Worm (Caenorhabditis elegans) whole organism, young adult: ENCODE data around the gene xbx-5.

Experiments used
- F52B5.7 ChIP-seq: sonication (generic microtip); optimal IDR thresholded peaks from 2 replicates; lab custom pipeline; 2016; ENCODE audit warnings: mild to moderate bottlenecking, missing genetic modification characterization, missing compliant biosample characterization
- F57C9.4 ChIP-seq: sonication (generic microtip); optimal IDR thresholded peaks from 2 replicates; lab custom pipeline; 2017; ENCODE audit warnings: mild to moderate bottlenecking, missing genetic modification characterization, missing compliant biosample characterization
- K11D2.4 ChIP-seq: fragments of 200-800 bp; sonication (Bioruptor generic); IDR thresholded peaks from 2 replicates; pipeline ENCODE4 v1.3.6; 2022; ENCODE audit warnings: missing genetic modification reagents, missing genetic modification characterization, missing compliant biosample characterization
- Y79H2A.3 ChIP-seq: fragments of 200-800 bp; sonication (Bioruptor generic); conservative IDR thresholded peaks from 2 replicates; pipeline ENCODE4 v1.3.6; 2022; ENCODE audit warnings: missing genetic modification reagents, missing genetic modification characterization, missing compliant biosample characterization
- Y95B8A.8 ChIP-seq: fragments of 200-800 bp; sonication (Bioruptor generic); IDR thresholded peaks from 2 replicates; pipeline ENCODE4 v1.3.6; 2022; ENCODE audit warnings: missing genetic modification reagents, missing genetic modification characterization, missing compliant biosample characterization
- akir-1 ChIP-seq: fragments of 200-800 bp; sonication (Bioruptor generic); optimal IDR thresholded peaks from 2 replicates; lab custom pipeline; 2018; ENCODE audit warnings: mild to moderate bottlenecking, missing genetic modification characterization, moderate library complexity, missing compliant biosample characterization
- attf-3 ChIP-seq: fragments of 200-800 bp; sonication (Bioruptor generic); conservative IDR thresholded peaks from 2 replicates; pipeline ENCODE4 v1.3.6; 2022; ENCODE audit warnings: missing genetic modification reagents, missing genetic modification characterization, missing compliant biosample characterization
- bed-2 ChIP-seq: fragments of 200-800 bp; sonication (Bioruptor generic); IDR thresholded peaks from 2 replicates; pipeline ENCODE4 v1.3.6; 2022; ENCODE audit warnings: missing genetic modification reagents, missing genetic modification characterization, missing compliant biosample characterization
- cebp-1 ChIP-seq, 2 experiments: fragments of 200-800 bp in 1 of 2; sonication (Bioruptor generic) in 1 of 2; sonication (generic microtip) in 1 of 2; IDR thresholded peaks in 1 of 2; optimal IDR thresholded peaks in 1 of 2; 2 replicates each; pipeline versions ENCODE4 v1.3.6 to Lab custom; 2017 to 2022; ENCODE audit warnings: missing compliant biosample characterization in 2 of 2, missing genetic modification characterization in 2 of 2, mild to moderate bottlenecking in 1 of 2, missing genetic modification reagents in 1 of 2, moderate library complexity in 1 of 2
- ceh-100 ChIP-seq: fragments of 200-800 bp; sonication (Bioruptor generic); IDR thresholded peaks from 2 replicates; pipeline ENCODE4 v1.3.6; 2022; ENCODE audit warnings: missing genetic modification reagents, missing genetic modification characterization, missing compliant biosample characterization
- ceh-27 ChIP-seq: fragments of 200-800 bp; sonication (Bioruptor generic); optimal IDR thresholded peaks from 2 replicates; lab custom pipeline; 2018; ENCODE audit warnings: mild to moderate bottlenecking, missing genetic modification characterization, moderate library complexity, missing compliant biosample characterization
- ceh-40 ChIP-seq: fragments of 200-800 bp; sonication (Bioruptor generic); IDR thresholded peaks from 2 replicates; pipeline ENCODE4 v1.3.6; 2022; ENCODE audit warnings: missing genetic modification characterization, missing compliant biosample characterization
- ceh-79 ChIP-seq: sonication (generic microtip); optimal IDR thresholded peaks from 2 replicates; lab custom pipeline; 2017; ENCODE audit warnings: mild to moderate bottlenecking, missing genetic modification characterization, missing compliant biosample characterization
- chd-7 ChIP-seq: sonication (generic microtip); optimal IDR thresholded peaks from 2 replicates; lab custom pipeline; 2016; ENCODE audit warnings: mild to moderate bottlenecking, missing genetic modification characterization, moderate library complexity, missing compliant biosample characterization
- die-1 ChIP-seq: sonication (generic microtip); optimal IDR thresholded peaks from 2 replicates; lab custom pipeline; 2016; ENCODE audit warnings: missing genotype, mild to moderate bottlenecking, missing genetic modification characterization, missing compliant biosample characterization
- egrh-3 ChIP-seq: fragments of 200-800 bp; sonication (Bioruptor generic); IDR thresholded peaks from 2 replicates; pipeline ENCODE4 v1.3.6; 2022; ENCODE audit warnings: missing genetic modification reagents, missing genetic modification characterization, missing compliant biosample characterization
- hlh-12 ChIP-seq: sonication (generic microtip); optimal IDR thresholded peaks from 2 replicates; lab custom pipeline; 2016; ENCODE audit warnings: missing genetic modification characterization, missing compliant biosample characterization
- hmg-20 ChIP-seq: fragments of 200-800 bp; sonication (Bioruptor generic); IDR thresholded peaks from 2 replicates; pipeline ENCODE4 v1.3.6; 2022; ENCODE audit warnings: missing genetic modification reagents, missing genetic modification characterization, missing compliant biosample characterization
- hsf-1 ChIP-seq: fragments of 200-800 bp; sonication (Bioruptor generic); IDR thresholded peaks from 2 replicates; pipeline ENCODE4 v1.3.6; 2022; ENCODE audit warnings: missing genetic modification reagents, missing genetic modification characterization, missing compliant biosample characterization
- lin-26 ChIP-seq: fragments of 200-800 bp; sonication (Bioruptor generic); IDR thresholded peaks from 2 replicates; pipeline ENCODE4 v1.3.6; 2022; ENCODE audit warnings: missing genetic modification reagents, missing genetic modification characterization, missing compliant biosample characterization
- lin-40 ChIP-seq: sonication (generic microtip); optimal IDR thresholded peaks from 2 replicates; lab custom pipeline; 2016; ENCODE audit warnings: missing genetic modification characterization, mild to moderate bottlenecking, missing compliant biosample characterization, missing genotype, missing genetic modification reagents
- lin-54 ChIP-seq: fragments of 200-800 bp; sonication (Bioruptor generic); optimal IDR thresholded peaks from 2 replicates; lab custom pipeline; 2018; ENCODE audit warnings: mild to moderate bottlenecking, missing genetic modification characterization, missing compliant biosample characterization
- lsl-1 ChIP-seq: fragments of 200-800 bp; sonication (Bioruptor generic); optimal IDR thresholded peaks from 2 replicates; lab custom pipeline; 2018; ENCODE audit warnings: mild to moderate bottlenecking, missing genetic modification characterization, moderate library complexity, missing compliant biosample characterization
- mes-4 ChIP-seq: sonication (generic microtip); optimal IDR thresholded peaks from 2 replicates; lab custom pipeline; 2016; ENCODE audit warnings: missing genotype, missing genetic modification characterization, missing compliant biosample characterization
- nfya-1 ChIP-seq: sonication (generic microtip); optimal IDR thresholded peaks from 2 replicates; lab custom pipeline; 2017; ENCODE audit warnings: antibody characterized with exemption, missing compliant biosample characterization, missing genetic modification characterization, borderline replicate concordance; ENCODE audit not compliant: insufficient read depth
- nhr-90 ChIP-seq: sonication (generic microtip); optimal IDR thresholded peaks from 2 replicates; lab custom pipeline; 2016; ENCODE audit warnings: missing genotype, mild to moderate bottlenecking, missing genetic modification characterization, missing compliant biosample characterization
- rcor-1 ChIP-seq: fragments of 200-800 bp; sonication (Bioruptor generic); IDR thresholded peaks from 2 replicates; pipeline ENCODE4 v1.3.6; 2022; ENCODE audit warnings: missing genetic modification reagents, missing genetic modification characterization, missing compliant biosample characterization
- sea-2 ChIP-seq: fragments of 200-800 bp; sonication (Bioruptor generic); IDR thresholded peaks from 2 replicates; pipeline ENCODE4 v1.3.6; 2022; ENCODE audit warnings: missing genetic modification characterization, missing compliant biosample characterization
- snpc-3.4 ChIP-seq: sonication (generic microtip); optimal IDR thresholded peaks from 2 replicates; lab custom pipeline; 2017; ENCODE audit warnings: missing genetic modification characterization, mild to moderate bottlenecking, missing compliant biosample characterization, antibody characterized with exemption, moderate library complexity, missing genotype, missing genetic modification reagents
- snpc-4 ChIP-seq, 5 experiments: fragments of 150-350 bp in 1 of 5; sonication (generic microtip) in 4 of 5; optimal IDR thresholded peaks; 2 replicates each; lab custom pipeline; 2014 to 2018; ENCODE audit warnings: missing genetic modification characterization in 5 of 5, missing biosample characterization in 3 of 5, antibody characterized with exemption in 2 of 5, mild to moderate bottlenecking in 2 of 5, missing compliant biosample characterization in 2 of 5, missing genotype in 2 of 5, moderate library complexity in 2 of 5, missing genetic modification reagents in 1 of 5
- somi-1 ChIP-seq: fragments of 200-800 bp; sonication (Bioruptor generic); optimal IDR thresholded peaks from 2 replicates; lab custom pipeline; 2018; ENCODE audit warnings: mild to moderate bottlenecking, missing genetic modification characterization, missing compliant biosample characterization
- zfh-2 ChIP-seq: fragments of 200-800 bp; sonication (Bioruptor generic); conservative IDR thresholded peaks from 2 replicates; pipeline ENCODE4 v1.3.6; 2022; ENCODE audit warnings: missing genetic modification reagents, missing genetic modification characterization, missing compliant biosample characterization

The xbx-5 gene

DNA sequence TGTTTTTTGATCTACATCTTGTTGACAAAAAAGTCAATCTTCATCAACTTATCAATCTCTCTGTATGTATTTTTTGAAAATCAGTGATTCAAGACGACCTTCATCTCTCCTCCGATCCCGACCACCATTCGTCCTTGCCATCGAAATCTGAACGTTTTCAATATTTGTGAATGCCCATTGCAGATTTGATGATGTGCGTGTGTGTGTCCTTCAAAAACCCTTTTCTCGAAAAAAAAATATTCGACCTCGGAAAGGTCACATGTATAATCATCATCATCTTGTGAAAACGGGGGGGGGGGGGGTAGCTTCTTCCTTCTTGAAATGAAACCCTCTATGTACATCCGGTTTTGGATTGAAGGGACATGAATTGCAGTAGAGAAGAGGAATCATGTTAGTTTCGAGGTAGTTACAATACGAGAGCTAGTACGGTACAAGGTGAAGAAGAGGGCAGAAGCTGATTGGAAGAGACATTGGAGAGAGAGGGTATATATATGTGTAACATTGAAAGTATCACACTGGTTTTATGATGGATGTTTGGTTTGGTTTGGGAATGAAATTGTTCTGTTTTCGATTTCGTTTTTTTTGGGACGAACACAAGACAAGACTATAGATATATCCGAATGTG lies 8.2 kb upstream of the xbx-5 start:
- TF ChIP-seq nfya-1 (tag; lab: Kevin White, UChicago): no peak
- TF ChIP-seq cebp-1 (GFP tag; IDR thresholded peaks at IDR 0.05; lab: Robert Waterston, UW): no peak
- TF ChIP-seq cebp-1 (tag; optimal IDR thresholded peaks at IDR 0.05; lab: Kevin White, UChicago): peak; percentile 3

DNA sequence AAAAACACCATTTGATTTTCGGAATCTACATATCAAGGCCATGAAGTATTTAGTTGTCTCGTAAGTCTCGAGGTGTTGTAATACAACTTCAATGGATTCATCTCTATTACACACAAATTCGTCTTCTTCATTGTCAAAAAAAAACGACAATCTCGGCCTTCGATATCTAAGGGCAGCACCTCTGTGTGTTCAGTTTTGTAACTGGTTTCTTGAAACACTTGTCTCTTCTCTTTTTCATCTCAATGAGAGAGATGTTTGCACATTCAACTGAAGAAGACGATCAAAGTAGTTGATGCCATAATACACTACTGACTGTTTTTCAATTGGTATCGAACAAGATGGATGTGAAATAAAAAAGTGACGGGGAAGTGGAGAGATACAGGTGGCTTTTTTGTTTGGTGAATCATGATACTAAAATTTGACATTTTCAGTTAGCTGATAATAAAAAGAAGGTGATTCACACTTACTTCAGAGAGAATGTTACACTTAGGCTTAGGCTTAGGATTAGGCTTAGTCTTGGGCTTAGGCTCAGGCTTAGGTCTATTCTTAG lies 7.2 kb upstream of the xbx-5 start:
- no peak for TF ChIP-seq Y79H2A.3 (GFP tag; lab: Robert Waterston, UW)
- TF ChIP-seq somi-1 (GFP tag; lab: Kevin White, UChicago): no peak
- TF ChIP-seq ceh-27 (GFP tag; lab: Kevin White, UChicago): peak; percentile 5
- TF ChIP-seq lin-40 (tag; lab: Kevin White, UChicago): peak; percentile 1
- TF ChIP-seq, all 124 proteins: peak for 2

DNA sequence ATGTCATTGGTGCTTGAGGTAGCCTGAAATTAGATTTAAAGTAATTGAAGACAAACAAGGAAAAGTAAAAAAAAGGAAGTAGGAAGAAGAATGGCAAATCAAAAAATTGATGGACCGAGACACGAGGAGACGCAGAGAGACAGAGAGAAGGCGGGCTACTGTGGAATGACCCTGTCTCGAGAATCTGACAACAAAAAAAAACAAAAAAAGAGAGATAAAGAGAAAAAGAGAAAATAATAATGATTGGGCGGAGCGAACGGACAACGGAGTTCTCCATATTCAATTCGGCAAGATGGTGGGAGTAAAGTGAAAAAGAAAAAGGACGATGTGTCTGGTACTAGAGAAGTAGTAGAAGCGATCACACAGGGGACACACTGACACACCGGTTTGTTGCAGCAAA lies 4.7 kb upstream of the xbx-5 start, which contains the start of gene toh-1:
TSS of gene toh-1 (minus strand) at position 23 of the 400 bp plus-strand sequence.
- TF ChIP-seq chd-7 (tag; lab: Kevin White, UChicago) (no peak), ceh-40 (no peak), snpc-4 (GFP tag; optimal IDR thresholded peaks at IDR 0.05; lab: Kevin White, UChicago) (no peak), snpc-4 (tag; optimal IDR thresholded peaks at IDR 0.05; lab: Kevin White, UChicago) (no peak), F52B5.7 (tag; lab: Kevin White, UChicago) (no peak), nhr-90 (tag; lab: Kevin White, UChicago) (no peak), snpc-3.4 (tag; lab: Kevin White, UChicago) (no peak), lin-54 (no peak)

DNA sequence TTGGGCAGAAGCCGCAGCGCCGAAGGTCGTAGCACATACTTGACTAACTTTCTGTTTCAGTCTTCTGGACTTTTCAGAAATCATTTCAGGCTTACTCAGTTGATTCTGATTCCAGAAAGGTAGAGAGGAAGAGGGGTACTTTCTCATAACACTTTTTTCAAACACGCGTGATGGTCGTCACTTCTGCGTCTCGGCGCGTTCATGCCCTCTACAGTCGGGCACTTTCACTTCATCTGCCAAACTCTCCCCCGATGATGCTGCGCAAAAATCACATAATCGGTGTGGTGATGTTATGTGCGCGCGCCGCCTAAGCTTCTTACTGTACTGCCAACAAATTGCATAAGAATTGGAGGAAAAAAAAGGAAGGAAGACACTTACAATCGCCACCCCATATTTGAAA lies 3.3 kb upstream of the xbx-5 start:
- TF ChIP-seq ceh-100 (GFP tag; lab: Robert Waterston, UW): no peak
- TF ChIP-seq hlh-12: no peak
- TF ChIP-seq zfh-2 (GFP tag; lab: Robert Waterston, UW): no peak
- TF ChIP-seq hmg-20 (GFP tag; lab: Robert Waterston, UW): no peak
- TF ChIP-seq attf-3 (GFP tag; lab: Robert Waterston, UW): no peak
- TF ChIP-seq bed-2 (GFP tag; lab: Robert Waterston, UW): no peak
- no peak for TF ChIP-seq akir-1 (GFP tag; lab: Kevin White, UChicago)
- no peak for TF ChIP-seq die-1 (tag; lab: Kevin White, UChicago)
- TF ChIP-seq rcor-1: no peak
- TF ChIP-seq K11D2.4 (GFP tag; lab: Robert Waterston, UW): no peak
- no peak for TF ChIP-seq sea-2 (GFP tag; lab: Robert Waterston, UW)

DNA sequence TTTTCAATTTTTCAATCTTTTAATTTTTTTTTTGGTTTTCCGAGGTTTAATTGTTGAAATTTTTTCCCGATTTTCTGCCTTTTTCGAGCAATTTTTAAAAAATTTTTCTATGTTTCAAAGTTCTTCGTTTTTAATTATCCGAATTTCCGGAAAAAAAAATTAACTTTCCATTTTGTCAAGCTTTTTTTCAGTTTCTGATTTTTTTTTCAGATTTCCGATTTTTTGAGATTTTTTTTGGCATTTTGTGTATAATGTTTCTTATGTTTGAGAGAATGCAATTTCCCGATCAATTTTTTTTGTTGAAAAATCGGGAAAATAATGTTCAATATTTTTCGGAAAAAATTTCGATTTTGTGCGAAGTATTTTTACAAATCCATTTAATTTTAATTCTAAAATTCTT lies 2.6 kb upstream of the xbx-5 start:
- no peak for TF ChIP-seq egrh-3

DNA sequence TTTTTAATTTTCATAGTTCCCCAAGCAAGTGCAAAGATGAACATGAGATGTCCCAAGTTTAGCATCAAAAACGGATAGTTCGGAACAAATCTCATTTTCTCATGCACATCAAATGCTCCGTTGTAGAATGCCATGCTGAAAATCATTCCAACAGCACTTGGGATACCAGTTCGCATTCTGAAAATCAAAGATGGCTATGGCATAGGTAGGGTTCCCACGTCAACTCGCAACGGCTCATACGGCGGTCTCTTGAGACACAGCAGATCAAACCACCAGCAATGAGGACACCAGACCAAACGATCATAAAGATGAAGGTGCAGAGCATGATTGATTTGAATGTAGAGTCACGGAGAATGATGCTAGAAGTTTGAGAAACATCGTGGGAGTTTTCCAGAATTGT lies 1.2 kb downstream of the xbx-5 start:
- no peak for TF ChIP-seq attf-3 (GFP tag; lab: Robert Waterston, UW)
- TF ChIP-seq Y79H2A.3 (GFP tag; lab: Robert Waterston, UW): no peak
- no peak for TF ChIP-seq ceh-79 (tag; lab: Kevin White, UChicago)
- TF ChIP-seq hlh-12: no peak
- TF ChIP-seq hsf-1 (GFP tag; lab: Robert Waterston, UW): no peak
- TF ChIP-seq Y95B8A.8 (GFP tag; lab: Robert Waterston, UW): no peak
- TF ChIP-seq sea-2 (GFP tag; lab: Robert Waterston, UW): no peak
- TF ChIP-seq lsl-1 (GFP tag; lab: Kevin White, UChicago): no peak
- TF ChIP-seq mes-4 (tag; lab: Kevin White, UChicago): no peak
- TF ChIP-seq die-1 (tag; lab: Kevin White, UChicago): no peak
- no peak for TF ChIP-seq F57C9.4 (tag; lab: Kevin White, UChicago)
- TF ChIP-seq lin-26 (GFP tag; lab: Robert Waterston, UW): no peak
